Fruit fly (Drosophila melanogaster) whole organism, wandering third instar larva: ENCODE results near the gene Tcs3.

Source experiments
- Abd-B ChIP-seq: fragments of >200 bp; optimal IDR thresholded peaks from 2 replicates; lab custom pipeline; 2017; ENCODE audit warnings: missing biosample characterization, missing genetic modification characterization
- CG9705 ChIP-seq: fragments of 200-800 bp; sonication (Bioruptor generic); optimal IDR thresholded peaks from 2 replicates; lab custom pipeline; 2018; ENCODE audit warnings: missing biosample characterization, mild to moderate bottlenecking, missing genetic modification characterization
- CrebA ChIP-seq: fragments of 200-800 bp; sonication (Bioruptor generic); optimal IDR thresholded peaks from 2 replicates; lab custom pipeline; 2016; ENCODE audit warnings: missing biosample characterization, mild to moderate bottlenecking, missing genetic modification characterization, borderline replicate concordance
- Dfd ChIP-seq: fragments of >200 bp; optimal IDR thresholded peaks from 2 replicates; lab custom pipeline; 2017; ENCODE audit warnings: missing biosample characterization, missing genetic modification characterization
- Dif ChIP-seq: fragments of 200-275, 200-300 bp; sonication (Bioruptor generic); optimal IDR thresholded peaks from 2 replicates; lab custom pipeline; 2018; ENCODE audit warnings: missing biosample characterization, missing genetic modification characterization; ENCODE audit not compliant: partially characterized antibody
- GATAd ChIP-seq: sonication (Bioruptor generic); optimal IDR thresholded peaks from 2 replicates; lab custom pipeline; 2016; ENCODE audit warnings: missing biosample characterization, missing genetic modification characterization
- Hnf4 ChIP-seq: fragments of 200-800 bp; sonication (Bioruptor generic); optimal IDR thresholded peaks from 2 replicates; lab custom pipeline; 2016; ENCODE audit warnings: missing biosample characterization, mild to moderate bottlenecking, missing genetic modification characterization
- Hr83 ChIP-seq: fragments of 200-300 bp; sonication (Bioruptor generic); optimal IDR thresholded peaks from 2 replicates; lab custom pipeline; 2016; ENCODE audit warnings: missing biosample characterization, mild to moderate bottlenecking, missing genetic modification characterization, moderate library complexity; ENCODE audit not compliant: poor library complexity, severe bottlenecking
- Jra ChIP-seq: sonication (Bioruptor generic); optimal IDR thresholded peaks from 2 replicates; lab custom pipeline; 2016; ENCODE audit warnings: missing biosample characterization, missing genetic modification characterization
- Myc ChIP-seq: fragments of >200 bp; optimal IDR thresholded peaks from 2 replicates; lab custom pipeline; 2017
- N ChIP-seq: fragments of >200 bp; optimal IDR thresholded peaks from 2 replicates; lab custom pipeline; 2018; ENCODE audit warnings: missing biosample characterization, missing external identifiers, missing genetic modification characterization
- OdsH ChIP-seq: fragments of 200-800 bp; sonication (Bioruptor generic); optimal IDR thresholded peaks from 2 replicates; lab custom pipeline; 2016; ENCODE audit warnings: missing biosample characterization, mild to moderate bottlenecking, missing genetic modification characterization
- Rel ChIP-seq, 2 experiments: fragments of 200-800 bp; sonication (Bioruptor generic) in 1 of 2; optimal IDR thresholded peaks; 2 replicates in 1 of 2; 3 replicates in 1 of 2; lab custom pipeline; 2016 to 2019; ENCODE audit warnings: mild to moderate bottlenecking in 2 of 2, missing biosample characterization in 2 of 2, missing genetic modification characterization in 2 of 2, moderate library complexity in 1 of 2
- Sp1 ChIP-seq: fragments of 200-800 bp; sonication (Bioruptor generic); optimal IDR thresholded peaks from 3 replicates; lab custom pipeline; 2019; ENCODE audit warnings: missing biosample characterization, mild to moderate bottlenecking, missing genetic modification characterization, moderate library complexity
- Vsx2 ChIP-seq: fragments of 200-300, 225-300 bp; sonication (Bioruptor generic); optimal IDR thresholded peaks from 2 replicates; lab custom pipeline; 2018; ENCODE audit warnings: missing biosample characterization, missing genetic modification characterization; ENCODE audit not compliant: partially characterized antibody
- br ChIP-seq: fragments of 200-800 bp; sonication (Bioruptor generic); optimal IDR thresholded peaks from 2 replicates; lab custom pipeline; 2016; ENCODE audit warnings: missing biosample characterization, missing genetic modification characterization
- dl ChIP-seq, 2 experiments: fragments of 175-275, 200-275 bp in 1 of 2; fragments of 200-275 bp in 1 of 2; sonication (Bioruptor generic); optimal IDR thresholded peaks; lab custom pipeline; 2018; ENCODE audit warnings: mild to moderate bottlenecking in 2 of 2, missing biosample characterization in 2 of 2, missing genetic modification characterization in 2 of 2, moderate library complexity in 2 of 2; ENCODE audit not compliant: partially characterized antibody in 2 of 2, insufficient read depth in 1 of 2
- dmrt93B ChIP-seq: fragments of 200-800 bp; sonication (Bioruptor generic); optimal IDR thresholded peaks from 2 replicates; lab custom pipeline; 2018; ENCODE audit warnings: missing biosample characterization, mild to moderate bottlenecking, missing genetic modification characterization
- ey ChIP-seq: fragments of 200-800 bp; sonication (Bioruptor generic); optimal IDR thresholded peaks from 2 replicates; lab custom pipeline; 2016; ENCODE audit warnings: missing biosample characterization, missing genetic modification characterization
- foxo ChIP-seq, 2 experiments: fragments of 200-800 bp; sonication (Bioruptor generic); optimal IDR thresholded peaks; 2 replicates in 1 of 2; 3 replicates in 1 of 2; lab custom pipeline; 2016 to 2017; ENCODE audit warnings: missing biosample characterization in 2 of 2, missing genetic modification characterization in 2 of 2
- fru ChIP-seq: fragments of 200-800 bp; sonication (Bioruptor generic); optimal IDR thresholded peaks from 3 replicates; lab custom pipeline; 2016; ENCODE audit warnings: missing biosample characterization, mild to moderate bottlenecking, missing genetic modification characterization
- jim ChIP-seq: fragments of 175-275, 200-325 bp; sonication (Bioruptor generic); optimal IDR thresholded peaks from 2 replicates; lab custom pipeline; 2016; ENCODE audit warnings: missing biosample characterization, mild to moderate bottlenecking, missing genetic modification characterization
- lola ChIP-seq: fragments of >200 bp; optimal IDR thresholded peaks from 2 replicates; lab custom pipeline; 2017; ENCODE audit warnings: missing biosample characterization, missing genetic modification characterization
- pan ChIP-seq: fragments of >200 bp; optimal IDR thresholded peaks from 2 replicates; lab custom pipeline; 2017
- psq ChIP-seq: fragments of 200-800 bp; sonication (Bioruptor generic); optimal IDR thresholded peaks from 3 replicates; lab custom pipeline; 2017; ENCODE audit warnings: missing biosample characterization, mild to moderate bottlenecking, missing genetic modification characterization, moderate library complexity
- rgr ChIP-seq: fragments of 200-800 bp; sonication (Bioruptor generic); optimal IDR thresholded peaks from 3 replicates; lab custom pipeline; 2016; ENCODE audit warnings: missing biosample characterization, mild to moderate bottlenecking, missing genetic modification characterization
- sv ChIP-seq: fragments of 200-800 bp; sonication (Bioruptor generic); optimal IDR thresholded peaks from 3 replicates; lab custom pipeline; 2016; ENCODE audit warnings: missing biosample characterization, missing genetic modification characterization
- tai ChIP-seq: sonication (Bioruptor generic); optimal IDR thresholded peaks from 2 replicates; lab custom pipeline; 2016; ENCODE audit warnings: missing biosample characterization, missing genetic modification characterization
- usp ChIP-seq: fragments of >200 bp; optimal IDR thresholded peaks from 2 replicates; lab custom pipeline; 2017; ENCODE audit warnings: missing biosample characterization, missing genetic modification characterization
- woc ChIP-seq: sonication (Bioruptor generic); optimal IDR thresholded peaks from 2 replicates; lab custom pipeline; 2016; ENCODE audit warnings: missing biosample characterization, mild to moderate bottlenecking, missing genetic modification characterization

Tcs3 gene

dm6 chr3L:16347914-16348313, 3.9 kb upstream of the Tcs3 start, which contains the start of gene mRpS34:
Gene mRpS34 (plus strand): TSS chr3L:16348074.
- TF ChIP-seq Abd-B (no peak), Vsx2 (GFP tag; lab: Kevin White, UChicago) (no peak), Rel (GFP tag; optimal IDR thresholded peaks at IDR 0.05; lab: Kevin White, UChicago) (no peak), Rel (tag; optimal IDR thresholded peaks at IDR 0.05; lab: Kevin White, UChicago) (no peak), CrebA (GFP tag; lab: Kevin White, UChicago) (no peak), pan (lab: Kevin White, UChicago) (no peak), Myc (lab: Kevin White, UChicago) (no peak), foxo (GFP tag; optimal IDR thresholded peaks at IDR 0.05; lab: Kevin White, UChicago) (no peak), woc (GFP tag; lab: Kevin White, UChicago) (no peak), OdsH (GFP tag; lab: Kevin White, UChicago) (no peak), br (no peak), GATAd (GFP tag; lab: Kevin White, UChicago) (no peak), Dif (GFP tag; lab: Kevin White, UChicago) (no peak)

DNA sequence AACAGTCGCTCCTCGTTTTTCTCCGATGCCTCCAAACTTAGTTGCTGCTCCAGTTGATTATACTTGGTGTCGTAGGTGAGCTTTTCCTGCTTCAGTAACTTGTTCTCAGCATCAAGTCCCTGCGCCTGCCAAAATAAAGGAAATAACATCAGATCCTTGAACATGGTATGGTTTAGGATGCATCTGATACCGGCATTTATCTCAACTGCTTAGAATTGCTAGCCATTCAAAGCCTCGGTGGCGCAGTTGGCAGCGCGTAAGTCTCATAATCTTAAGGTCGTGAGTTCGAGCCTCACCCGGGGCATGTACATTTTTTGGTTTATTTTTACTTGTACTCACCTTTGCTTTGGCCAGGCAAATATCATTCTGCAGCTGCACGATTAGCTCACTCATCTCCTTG, 2.1 kb upstream of the Tcs3 start:
- TF ChIP-seq dl (GFP tag; optimal IDR thresholded peaks at IDR 0.05; lab: Kevin White, UChicago; ENCODE audit: insufficient read depth in 1 of 2, partially characterized antibody in 2 of 2) (no peak), woc (GFP tag; lab: Kevin White, UChicago) (no peak), rgr (no peak), jim (GFP tag; lab: Kevin White, UChicago) (no peak)
- TF ChIP-seq, all 38 proteins: peak for 0

dm6 chr3L:16354197-16354596, 2.4 kb downstream of the Tcs3 start, which contains the start of gene Pdh:
Gene Pdh (minus strand): TSS chr3L:16354297.
- no peak for TF ChIP-seq Hnf4 (GFP tag; lab: Kevin White, UChicago)
- no peak for TF ChIP-seq pan (lab: Kevin White, UChicago)
- TF ChIP-seq tai: no peak
- TF ChIP-seq N (GFP tag; lab: Kevin White, UChicago): no peak
- no peak for TF ChIP-seq Vsx2 (GFP tag; lab: Kevin White, UChicago)
- TF ChIP-seq foxo (GFP tag; optimal IDR thresholded peaks at IDR 0.05; lab: Kevin White, UChicago): no peak
- no peak for TF ChIP-seq dmrt93B
- no peak for TF ChIP-seq OdsH (GFP tag; lab: Kevin White, UChicago)
- TF ChIP-seq CrebA (GFP tag; lab: Kevin White, UChicago): no peak
- no peak for TF ChIP-seq Hr83
- TF ChIP-seq lola (GFP tag; lab: Kevin White, UChicago): no peak
- TF ChIP-seq Dfd (GFP tag; lab: Kevin White, UChicago): no peak
- no peak for TF ChIP-seq Jra (GFP tag; lab: Kevin White, UChicago)
- no peak for TF ChIP-seq Sp1 (GFP tag; lab: Kevin White, UChicago)
- TF ChIP-seq Rel (GFP tag; optimal IDR thresholded peaks at IDR 0.05; lab: Kevin White, UChicago): no peak
- no peak for TF ChIP-seq Rel (tag; optimal IDR thresholded peaks at IDR 0.05; lab: Kevin White, UChicago)
- TF ChIP-seq jim (GFP tag; lab: Kevin White, UChicago): no peak
- TF ChIP-seq CG9705 (GFP tag; lab: Kevin White, UChicago): no peak
- TF ChIP-seq fru (GFP tag; lab: Kevin White, UChicago): no peak
- no peak for TF ChIP-seq woc (GFP tag; lab: Kevin White, UChicago)
- no peak for TF ChIP-seq Dif (GFP tag; lab: Kevin White, UChicago)
- TF ChIP-seq, all 38 proteins: peak for 0

DNA sequence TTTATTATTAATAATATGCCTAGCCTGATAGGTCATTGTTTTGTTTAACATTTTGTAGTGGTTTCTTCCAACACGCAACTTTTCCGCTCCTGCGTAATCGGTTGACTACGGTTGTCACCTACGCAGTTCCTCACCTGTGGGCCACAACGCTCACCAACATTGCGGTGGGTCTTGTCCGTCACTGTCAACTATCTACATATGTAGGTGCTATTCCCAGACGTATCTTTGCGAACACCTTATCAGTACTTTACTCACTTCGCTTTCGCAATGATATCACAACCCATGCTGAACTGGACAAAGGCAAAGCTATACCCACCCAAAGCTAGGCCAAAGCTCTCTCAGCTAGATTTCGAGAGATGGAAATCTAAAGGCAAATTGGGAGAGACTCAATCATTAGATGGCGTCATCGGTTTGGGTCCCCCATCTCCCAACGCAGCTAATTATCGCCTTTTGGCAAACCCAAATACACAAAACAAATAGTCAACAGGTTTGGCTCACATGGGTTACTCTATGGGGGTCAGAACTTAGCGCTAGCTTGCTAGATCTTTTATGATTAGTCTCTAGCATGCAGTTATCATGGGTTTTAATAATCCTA, 4.5 kb downstream of the Tcs3 start:
- TF ChIP-seq tai: no peak
- TF ChIP-seq Jra (GFP tag; lab: Kevin White, UChicago): no peak
- TF ChIP-seq OdsH (GFP tag; lab: Kevin White, UChicago): no peak
- TF ChIP-seq Hnf4 (GFP tag; lab: Kevin White, UChicago): no peak
- no peak for TF ChIP-seq Sp1 (GFP tag; lab: Kevin White, UChicago)
- TF ChIP-seq Dif (GFP tag; lab: Kevin White, UChicago): peak; percentile 27
- TF ChIP-seq Vsx2 (GFP tag; lab: Kevin White, UChicago): peak; percentile 84
- no peak for TF ChIP-seq pan (lab: Kevin White, UChicago)
- TF ChIP-seq sv (GFP tag; lab: Kevin White, UChicago): no peak

dm6 chr3L:16357187-16357728, 5.5 kb downstream of the Tcs3 start:
- TF ChIP-seq fru (GFP tag; lab: Kevin White, UChicago) (no peak), tai (no peak), br (no peak), ey (GFP tag; lab: Kevin White, UChicago) (no peak), psq (GFP tag; lab: Kevin White, UChicago) (no peak), usp (no peak), Dfd (GFP tag; lab: Kevin White, UChicago) (no peak), pan (lab: Kevin White, UChicago) (no peak)
